Fruit fly (Drosophila melanogaster): Measurements from ENCODE around the gene Nt5a.
A peak's percentile ranks its signal among the peaks of the same experiment; 100 is the strongest.

Nt5a gene

dm6 chr3L:1323136-1323535, 15.9 kb upstream of the Nt5a start (continued):
- TF ChIP-seq disco-r (GFP tag; optimal IDR thresholded peaks at IDR 0.05) (no peak), CG15073 (GFP tag; optimal IDR thresholded peaks at IDR 0.05) (no peak), Fer2 (tag; optimal IDR thresholded peaks at IDR 0.05) (no peak), twi (tag; optimal IDR thresholded peaks at IDR 0.05) (peak; percentile 75), Optix (GFP tag; IDR thresholded peaks at IDR 0.05) (peak; percentile 60; the same call in 1 of the 3 replicates), ham (GFP tag; IDR thresholded peaks at IDR 0.05) (no peak), Gsc (GFP tag; IDR thresholded peaks at IDR 0.05) (no peak), CG18011 (GFP tag; optimal IDR thresholded peaks at IDR 0.05) (peak; percentile 24), peb (GFP tag; IDR thresholded peaks at IDR 0.05) (peak; percentile 68), Rx (GFP tag; IDR thresholded peaks at IDR 0.05) (0 out of 2 replicates have a peak, but pooled peaks have one; percentile 16), Atf6 (GFP tag; IDR thresholded peaks at IDR 0.05) (no peak), Dref (GFP tag; IDR thresholded peaks at IDR 0.05) (no peak), rib (GFP tag; IDR thresholded peaks at IDR 0.05) (no peak), chif (GFP tag; optimal IDR thresholded peaks at IDR 0.05) (peak; percentile 79 to 87), vvl (GFP tag; IDR thresholded peaks at IDR 0.05) (peak; percentile 76), sc (optimal IDR thresholded peaks at IDR 0.05) (no peak), sc (GFP tag; optimal IDR thresholded peaks at IDR 0.05) (peak; percentile 82), Adf1 (GFP tag; IDR thresholded peaks at IDR 0.05) (no peak), Stat92E (GFP tag; optimal IDR thresholded peaks at IDR 0.05) (peak in 1 of 3 experiments; percentile 69), CG32772 (GFP tag; IDR thresholded peaks at IDR 0.05) (peak; percentile 69), CG8478 (optimal IDR thresholded peaks at IDR 0.05) (no peak), Usf (GFP tag; optimal IDR thresholded peaks at IDR 0.05) (peak; percentile 45), CG6813 (GFP tag; optimal IDR thresholded peaks at IDR 0.05) (peak; percentile 59), ERR (GFP tag; optimal IDR thresholded peaks at IDR 0.05) (peak; percentile 42), salm (tag; optimal IDR thresholded peaks at IDR 0.05) (peak; percentile 19), amos (GFP tag; IDR thresholded peaks at IDR 0.05; ENCODE audit: partially characterized antibody) (no peak), Sry-δ (GFP tag; optimal IDR thresholded peaks at IDR 0.05) (peak; percentile 29), ac (GFP tag; optimal IDR thresholded peaks at IDR 0.05) (no peak), Side (GFP tag; optimal IDR thresholded peaks at IDR 0.05) (peak; percentile 66), YL-1 (GFP tag; optimal IDR thresholded peaks at IDR 0.05) (no peak), CG18262 (tag; optimal IDR thresholded peaks at IDR 0.05) (peak; percentile 85), CG18764 (GFP tag; optimal IDR thresholded peaks at IDR 0.05) (peak; percentile 50), CG33557 (GFP tag; optimal IDR thresholded peaks at IDR 0.05) (peak; percentile 88), CG8765 (GFP tag; IDR thresholded peaks at IDR 0.05) (no peak), Nf-YA (GFP tag; IDR thresholded peaks at IDR 0.05) (no peak), CG14860 (GFP tag; IDR thresholded peaks at IDR 0.05; ENCODE audit: partially characterized antibody) (no peak), so (GFP tag; IDR thresholded peaks at IDR 0.05) (0 out of 3 replicates have a peak, but pooled peaks have one; percentile 45), CG10274 (GFP tag; optimal IDR thresholded peaks at IDR 0.05) (no peak), usp (GFP tag; optimal IDR thresholded peaks at IDR 0.05) (no peak), Blimp-1 (GFP tag; optimal IDR thresholded peaks at IDR 0.05) (peak; percentile 88), CG10654 (GFP tag; optimal IDR thresholded peaks at IDR 0.05) (peak; percentile 49), repo (GFP tag; optimal IDR thresholded peaks at IDR 0.05) (no peak), CG17361 (GFP tag; IDR thresholded peaks at IDR 0.05) (peak; percentile 82), yki (optimal IDR thresholded peaks at IDR 0.05) (no peak), Abd-B (GFP tag; optimal IDR thresholded peaks at IDR 0.05) (peak; percentile 76), unc-4 (GFP tag; IDR thresholded peaks at IDR 0.05; ENCODE audit: partially characterized antibody) (no peak), Dp (GFP tag; optimal IDR thresholded peaks at IDR 0.05) (no peak), NFAT (GFP tag; IDR thresholded peaks at IDR 0.05) (no peak), Ets65A (GFP tag) (peak; percentile 94), kni (GFP tag; optimal IDR thresholded peaks at IDR 0.05) (peak; percentile 86), CG12104 (GFP tag; optimal IDR thresholded peaks at IDR 0.05) (peak; percentile 9), CG31388 (GFP tag; optimal IDR thresholded peaks at IDR 0.05) (peak; percentile 18), Doc2 (GFP tag; IDR thresholded peaks at IDR 0.05) (no peak)
